Worm (Caenorhabditis elegans): ENCODE measurements around the gene npp-9.

DNA sequence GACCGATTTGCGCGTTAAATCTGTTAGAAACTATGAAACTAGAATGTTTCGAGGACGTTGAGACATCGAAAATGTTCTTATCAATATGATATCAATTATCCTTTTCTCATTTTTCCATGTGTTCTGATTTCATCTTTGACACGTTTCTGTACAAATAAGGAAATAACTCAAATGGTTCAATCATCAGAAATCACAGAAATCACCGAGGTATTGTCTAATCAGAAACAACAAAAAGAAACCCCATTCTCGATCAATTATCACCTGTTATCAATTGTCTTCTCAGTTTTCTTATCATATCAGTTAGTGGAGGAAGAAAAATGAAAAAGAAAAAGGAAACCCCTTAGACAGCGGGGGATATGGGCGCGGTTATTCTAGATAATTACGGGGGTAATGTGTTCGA is 30.9 kb upstream of the npp-9 start:
- no peak for TF ChIP-seq flt-1 (GFP tag; IDR thresholded peaks at IDR 0.05)
- TF ChIP-seq ztf-23 (GFP tag; IDR thresholded peaks at IDR 0.05) = no peak
- TF ChIP-seq tab-1 (GFP tag; IDR thresholded peaks at IDR 0.05) = no peak
